Worm (Caenorhabditis elegans): ENCODE results near the gene fip-5.

The fip-5 gene

DNA sequence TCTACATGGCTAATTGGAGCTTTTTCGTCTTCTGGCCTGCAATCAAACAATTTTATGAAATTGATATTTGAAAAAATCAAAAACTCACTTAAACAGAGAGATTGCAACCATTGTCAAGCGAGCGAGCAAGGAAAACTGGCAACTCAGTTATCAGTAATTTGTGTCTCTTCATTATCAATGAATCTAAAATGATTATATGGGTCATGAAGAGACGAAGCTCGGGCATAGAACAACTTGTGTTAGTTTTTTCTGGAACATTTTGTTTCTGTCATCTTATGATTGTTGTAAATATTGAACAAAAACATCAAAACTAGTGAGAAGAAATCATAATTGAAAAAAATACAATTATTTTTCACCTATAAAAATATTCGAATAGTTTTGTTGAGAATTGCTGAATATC lies 38.4 kb downstream of the fip-5 start, which contains the start of gene R07E3.1 (continued):
- no peak for TF ChIP-seq lim-7 (GFP tag; IDR thresholded peaks at IDR 0.05)
- no peak for TF ChIP-seq mxl-2 (GFP tag; conservative IDR thresholded peaks at IDR 0.05)
- TF ChIP-seq mxl-3 (GFP tag; optimal IDR thresholded peaks at IDR 0.05): no peak
- TF ChIP-seq Y105C5A.15 (GFP tag; IDR thresholded peaks at IDR 0.05): no peak
- TF ChIP-seq ceh-62 (tag; optimal IDR thresholded peaks at IDR 0.05): no peak
- TF ChIP-seq T26A8.4 (GFP tag; IDR thresholded peaks at IDR 0.05): no peak
- TF ChIP-seq ZK546.5 (tag; optimal IDR thresholded peaks at IDR 0.05): no peak
- TF ChIP-seq unc-130 (GFP tag; optimal IDR thresholded peaks at IDR 0.05): no peak
- no peak for TF ChIP-seq lin-29 (GFP tag; IDR thresholded peaks at IDR 0.05)
- TF ChIP-seq tag-97 (GFP tag; IDR thresholded peaks at IDR 0.05): no peak
- TF ChIP-seq F26F4.8 (GFP tag; conservative IDR thresholded peaks at IDR 0.05): no peak
- TF ChIP-seq R02D3.7 (tag; optimal IDR thresholded peaks at IDR 0.05): no peak
- TF ChIP-seq T20F7.1 (GFP tag; optimal IDR thresholded peaks at IDR 0.05): no peak
- TF ChIP-seq ztf-7 (tag; optimal IDR thresholded peaks at IDR 0.05): peak; percentile 69
- TF ChIP-seq dmd-6 (GFP tag; IDR thresholded peaks at IDR 0.05): peak; percentile 57
- no peak for TF ChIP-seq hif-1 (tag; optimal IDR thresholded peaks at IDR 0.05)
- TF ChIP-seq skn-1 (tag; optimal IDR thresholded peaks at IDR 0.05): no peak
- no peak for TF ChIP-seq D1046.2 (GFP tag; IDR thresholded peaks at IDR 0.05)
- no peak for TF ChIP-seq madf-5 (GFP tag; IDR thresholded peaks at IDR 0.05)
- no peak for TF ChIP-seq daf-12 (tag; optimal IDR thresholded peaks at IDR 0.05)
- TF ChIP-seq nhr-41 (GFP tag; IDR thresholded peaks at IDR 0.05): no peak
- no peak for TF ChIP-seq snpc-4 (tag; optimal IDR thresholded peaks at IDR 0.05)
- TF ChIP-seq lin-38 (GFP tag; IDR thresholded peaks at IDR 0.05): no peak
- no peak for TF ChIP-seq ZK337.2 (GFP tag; IDR thresholded peaks at IDR 0.05)
- no peak for TF ChIP-seq lin-15B (tag; optimal IDR thresholded peaks at IDR 0.05)
- no peak for TF ChIP-seq ces-1 (GFP tag; optimal IDR thresholded peaks at IDR 0.05)
- TF ChIP-seq F37D6.2 (tag; optimal IDR thresholded peaks at IDR 0.05): no peak
- no peak for TF ChIP-seq arid-1 (GFP tag; conservative IDR thresholded peaks at IDR 0.05)
- TF ChIP-seq nhr-11 (tag; optimal IDR thresholded peaks at IDR 0.05): no peak
- TF ChIP-seq nhr-25 (tag; optimal IDR thresholded peaks at IDR 0.05; ENCODE audit: borderline replicate concordance, insufficient read depth): no peak
- TF ChIP-seq php-3 (GFP tag; IDR thresholded peaks at IDR 0.05): peak; percentile 41; the same call in 1 of the 2 replicates
- TF ChIP-seq zip-11 (GFP tag; IDR thresholded peaks at IDR 0.05): no peak
- no peak for TF ChIP-seq ceh-20 (GFP tag; IDR thresholded peaks at IDR 0.05)
- no peak for TF ChIP-seq ceh-44 (GFP tag; IDR thresholded peaks at IDR 0.05)
- no peak for TF ChIP-seq spr-1 (tag; optimal IDR thresholded peaks at IDR 0.05)
- TF ChIP-seq ztf-11 (tag; optimal IDR thresholded peaks at IDR 0.05): no peak
- TF ChIP-seq dmd-8 (GFP tag; IDR thresholded peaks at IDR 0.05): no peak
- no peak for TF ChIP-seq zfp-3 (GFP tag; conservative IDR thresholded peaks at IDR 0.05)
- no peak for TF ChIP-seq attf-4 (tag; optimal IDR thresholded peaks at IDR 0.05)
- no peak for TF ChIP-seq hmg-1.1 (GFP tag; IDR thresholded peaks at IDR 0.05)
- no peak for TF ChIP-seq fos-1 (tag; optimal IDR thresholded peaks at IDR 0.05)
- no peak for TF ChIP-seq fkh-10 (GFP tag; optimal IDR thresholded peaks at IDR 0.05)
- no peak for TF ChIP-seq egl-43 (GFP tag; IDR thresholded peaks at IDR 0.05)
- no peak for TF ChIP-seq aha-1 (tag)
- no peak for TF ChIP-seq cey-2 (tag; optimal IDR thresholded peaks at IDR 0.05; ENCODE audit: borderline replicate concordance, insufficient read depth)
- no peak for TF ChIP-seq ama-1 (optimal IDR thresholded peaks at IDR 0.05)
